Fruit fly (Drosophila melanogaster): ENCODE results near the gene Polr2J.
A peak's percentile ranks its signal among the peaks of the same experiment; 100 is the strongest.

The Polr2J gene

DNA sequence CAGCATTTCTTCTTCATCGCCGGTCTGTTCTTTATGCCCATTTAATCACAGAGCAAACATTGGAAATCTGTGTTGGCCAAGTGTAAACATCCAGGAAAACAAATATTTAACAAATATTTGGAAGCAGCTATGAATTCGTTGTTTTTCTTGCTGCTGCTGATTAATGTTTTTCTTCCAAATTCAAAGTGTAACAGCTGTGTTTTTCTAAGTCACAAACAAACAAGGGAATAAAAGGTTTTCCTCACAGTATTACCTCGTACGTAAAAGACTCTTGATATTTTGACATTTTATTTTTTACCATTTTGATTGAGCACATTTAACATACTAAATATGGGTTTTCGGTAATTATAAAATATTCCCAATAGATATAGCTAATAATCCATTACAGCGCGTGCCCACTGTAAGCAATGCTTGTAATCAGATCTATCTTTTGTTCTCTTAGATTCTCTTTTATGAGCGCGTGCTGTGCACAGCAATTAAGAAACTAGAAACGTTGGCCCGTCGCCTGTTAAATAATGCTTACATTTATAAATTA lies 31.4 kb downstream of the Polr2J start (continued):
- peak; percentile 94 for TF ChIP-seq CG31388 (GFP tag; optimal IDR thresholded peaks at IDR 0.05)
- peak; percentile 37 for TF ChIP-seq gfzf (GFP tag; optimal IDR thresholded peaks at IDR 0.05)
- peak; percentile 84 for TF ChIP-seq exex (tag; optimal IDR thresholded peaks at IDR 0.05)
- TF ChIP-seq p53 (GFP tag; optimal IDR thresholded peaks at IDR 0.05), result peak; percentile 98
- TF ChIP-seq bsh (GFP tag; optimal IDR thresholded peaks at IDR 0.05), result peak; percentile 49 to 97
- TF ChIP-seq CG12769 (tag; optimal IDR thresholded peaks at IDR 0.05), result peak; percentile 98
- TF ChIP-seq CG6272 (GFP tag; IDR thresholded peaks at IDR 0.05), result peak; percentile 87
- peak; percentile 95 for TF ChIP-seq wdn (GFP tag; IDR thresholded peaks at IDR 0.05)
- TF ChIP-seq CG12104 (GFP tag; optimal IDR thresholded peaks at IDR 0.05), result peak; percentile 99
- no peak; the same call in none of the 2 replicates for TF ChIP-seq CG11696 (GFP tag; IDR thresholded peaks at IDR 0.05)
- TF ChIP-seq CG7839 (tag; optimal IDR thresholded peaks at IDR 0.05), result peak; percentile 96
- peak; percentile 64 for TF ChIP-seq ac (GFP tag; optimal IDR thresholded peaks at IDR 0.05)
- TF ChIP-seq hkb (optimal IDR thresholded peaks at IDR 0.05), result no peak
- peak; percentile 95 for TF ChIP-seq hkb (GFP tag; IDR thresholded peaks at IDR 0.05)
- TF ChIP-seq dm (GFP tag; optimal IDR thresholded peaks at IDR 0.05), result peak; percentile 89
- peak; percentile 89 for TF ChIP-seq tio (GFP tag; optimal IDR thresholded peaks at IDR 0.05)
- peak; percentile 95 for TF ChIP-seq jumu (GFP tag; optimal IDR thresholded peaks at IDR 0.05)
- peak; percentile 73 for TF ChIP-seq Bdp1 (GFP tag; optimal IDR thresholded peaks at IDR 0.05)
- TF ChIP-seq CG4707 (GFP tag; optimal IDR thresholded peaks at IDR 0.05), result peak; percentile 96
- peak; percentile 90 for TF ChIP-seq CG8944 (GFP tag; optimal IDR thresholded peaks at IDR 0.05)
- peak; percentile 91 for TF ChIP-seq D19A (tag; optimal IDR thresholded peaks at IDR 0.05)
- peak; percentile 97 for TF ChIP-seq gem (tag; optimal IDR thresholded peaks at IDR 0.05)
- peak; percentile 83 for TF ChIP-seq CG11398 (GFP tag; optimal IDR thresholded peaks at IDR 0.05)
- no peak for TF ChIP-seq sna (GFP tag; IDR thresholded peaks at IDR 0.05; ENCODE audit: partially characterized antibody)
- TF ChIP-seq Mad (GFP tag; optimal IDR thresholded peaks at IDR 0.05), result peak; percentile 94
- TF ChIP-seq Nf-YA (GFP tag; IDR thresholded peaks at IDR 0.05), result peak; percentile 82; the same call in 1 of the 2 replicates
- TF ChIP-seq NFAT (GFP tag; IDR thresholded peaks at IDR 0.05), result peak; percentile 87
- peak; percentile 97 for TF ChIP-seq slbo (GFP tag; IDR thresholded peaks at IDR 0.05)
- peak; percentile 96 for TF ChIP-seq slou (GFP tag; optimal IDR thresholded peaks at IDR 0.05)
- TF ChIP-seq HHEX (GFP tag; optimal IDR thresholded peaks at IDR 0.05), result peak; percentile 99
- TF ChIP-seq CG14050 (GFP tag; IDR thresholded peaks at IDR 0.05), result peak; percentile 89
- peak; percentile 99 for TF ChIP-seq caup (GFP tag; optimal IDR thresholded peaks at IDR 0.05; ENCODE audit: severe bottlenecking)
- peak; percentile 88 for TF ChIP-seq CG13894 (tag; optimal IDR thresholded peaks at IDR 0.05)
- peak; percentile 80 for TF ChIP-seq Hand (GFP tag; optimal IDR thresholded peaks at IDR 0.05)
- peak; percentile 98 for TF ChIP-seq NK7.1 (GFP tag; optimal IDR thresholded peaks at IDR 0.05)
- TF ChIP-seq CG10147 (GFP tag; optimal IDR thresholded peaks at IDR 0.05), result peak; percentile 95
- TF ChIP-seq CG9876 (GFP tag; optimal IDR thresholded peaks at IDR 0.05), result peak; percentile 82
- peak; percentile 73 for TF ChIP-seq Myb (GFP tag; optimal IDR thresholded peaks at IDR 0.05)
- peak; percentile 94 for TF ChIP-seq fd3F (GFP tag; optimal IDR thresholded peaks at IDR 0.05)
- TF ChIP-seq prd (optimal IDR thresholded peaks at IDR 0.05), result no peak
- TF ChIP-seq prd (GFP tag; IDR thresholded peaks at IDR 0.05), result peak; percentile 97
- peak; percentile 98 for TF ChIP-seq CG12071 (GFP tag; optimal IDR thresholded peaks at IDR 0.05)
- peak; percentile 98 for TF ChIP-seq eyg (GFP tag; optimal IDR thresholded peaks at IDR 0.05)
- TF ChIP-seq CG2678 (tag; optimal IDR thresholded peaks at IDR 0.05), result peak; percentile 98
- peak; percentile 93 for TF ChIP-seq Fer2 (tag; optimal IDR thresholded peaks at IDR 0.05)
- TF ChIP-seq tna (GFP tag; IDR thresholded peaks at IDR 0.05; ENCODE audit: partially characterized antibody), result no peak
- peak; percentile 92 for TF ChIP-seq gsb (GFP tag; IDR thresholded peaks at IDR 0.05)
- TF ChIP-seq CG15696 (tag; optimal IDR thresholded peaks at IDR 0.05), result peak; percentile 100
- peak; percentile 92 for TF ChIP-seq CG4730 (GFP tag; IDR thresholded peaks at IDR 0.05)
- peak; percentile 87 for TF ChIP-seq CG11085 (GFP tag; IDR thresholded peaks at IDR 0.05)
- peak; percentile 93 for TF ChIP-seq gce (GFP tag; IDR thresholded peaks at IDR 0.05)
